Worm (Caenorhabditis elegans) whole organism, late embryonic: ENCODE data around the gene irld-4.

Source experiments
- C38D4.7 ChIP-seq: fragments of 200-800 bp; sonication (Bioruptor generic); optimal IDR thresholded peaks from 2 replicates; lab custom pipeline; 2018; ENCODE audit warnings: mild to moderate bottlenecking, missing genetic modification characterization, moderate library complexity, missing compliant biosample characterization
- F13H6.1 ChIP-seq: sonication (generic microtip); optimal IDR thresholded peaks from 2 replicates; lab custom pipeline; 2016; ENCODE audit warnings: missing genetic modification characterization, missing compliant biosample characterization
- K09A11.1 ChIP-seq: sonication (generic microtip); optimal IDR thresholded peaks from 2 replicates; lab custom pipeline; 2017; ENCODE audit warnings: antibody characterized with exemption, mild to moderate bottlenecking, missing genetic modification characterization, missing compliant biosample characterization; ENCODE audit not compliant: insufficient read depth
- Y22D7AL.16 ChIP-seq: sonication (generic microtip); optimal IDR thresholded peaks from 2 replicates; lab custom pipeline; 2016; ENCODE audit warnings: missing genetic modification characterization, missing compliant biosample characterization
- ahr-1 ChIP-seq: sonication (generic microtip); optimal IDR thresholded peaks from 2 replicates; lab custom pipeline; 2016; ENCODE audit warnings: missing genetic modification characterization, missing compliant biosample characterization
- ama-1 ChIP-seq: fragments of 150-350 bp; optimal IDR thresholded peaks from 2 replicates; lab custom pipeline; 2014
- ceh-14 ChIP-seq: sonication (generic microtip); optimal IDR thresholded peaks from 2 replicates; lab custom pipeline; 2016; ENCODE audit warnings: missing genotype, missing genetic modification characterization, missing compliant biosample characterization
- ceh-19 ChIP-seq: fragments of 200-800 bp; sonication (Bioruptor generic); optimal IDR thresholded peaks from 2 replicates; lab custom pipeline; 2018; ENCODE audit warnings: mild to moderate bottlenecking, missing genetic modification characterization, missing compliant biosample characterization
- ceh-30 ChIP-seq: fragments of 150-350 bp; optimal IDR thresholded peaks from 2 replicates; lab custom pipeline; 2014; ENCODE audit warnings: missing biosample characterization, missing genetic modification characterization
- ceh-34 ChIP-seq: sonication (generic microtip); optimal IDR thresholded peaks from 2 replicates; lab custom pipeline; 2016; ENCODE audit warnings: mild to moderate bottlenecking, missing genetic modification characterization, missing compliant biosample characterization
- ceh-45 ChIP-seq: fragments of 200-800 bp; sonication (Bioruptor generic); IDR thresholded peaks from 2 replicates; pipeline ENCODE4 v1.3.6; 2022; ENCODE audit warnings: missing genetic modification reagents, missing genetic modification characterization, missing compliant biosample characterization
- ceh-48 ChIP-seq: sonication (generic microtip); optimal IDR thresholded peaks from 2 replicates; lab custom pipeline; 2016; ENCODE audit warnings: missing genetic modification characterization, inconsistent platforms, missing compliant biosample characterization
- ceh-6 ChIP-seq: fragments of 200-800 bp; sonication (Bioruptor generic); optimal IDR thresholded peaks from 2 replicates; lab custom pipeline; 2018; ENCODE audit warnings: mild to moderate bottlenecking, missing genetic modification characterization, missing compliant biosample characterization
- che-1 ChIP-seq: sonication (generic microtip); optimal IDR thresholded peaks from 2 replicates; lab custom pipeline; 2016; ENCODE audit warnings: mild to moderate bottlenecking, missing genetic modification characterization, missing compliant biosample characterization
- dve-1 ChIP-seq: sonication (generic microtip); optimal IDR thresholded peaks from 2 replicates; lab custom pipeline; 2017; ENCODE audit warnings: antibody characterized with exemption, mild to moderate bottlenecking, missing genetic modification characterization, missing compliant biosample characterization
- elt-2 ChIP-seq: sonication (generic microtip); optimal IDR thresholded peaks from 2 replicates; lab custom pipeline; 2016; ENCODE audit warnings: missing genetic modification reagents, missing genetic modification characterization, missing compliant biosample characterization
- elt-4 ChIP-seq: sonication (generic microtip); optimal IDR thresholded peaks from 2 replicates; lab custom pipeline; 2016; ENCODE audit warnings: missing genetic modification characterization, missing compliant biosample characterization
- eyg-1 ChIP-seq: sonication (generic microtip); optimal IDR thresholded peaks from 2 replicates; lab custom pipeline; 2016; ENCODE audit warnings: missing genotype, missing genetic modification characterization, missing compliant biosample characterization
- fax-1 ChIP-seq: sonication (generic microtip); optimal IDR thresholded peaks from 2 replicates; lab custom pipeline; 2016; ENCODE audit warnings: missing genotype, missing genetic modification characterization, missing compliant biosample characterization
- fkh-10 ChIP-seq: fragments of 150-350 bp; optimal IDR thresholded peaks from 2 replicates; lab custom pipeline; 2014; ENCODE audit warnings: missing biosample characterization, missing genetic modification reagents, missing genetic modification characterization
- hlh-13 ChIP-seq: fragments of 200-800 bp; sonication (Bioruptor generic); optimal IDR thresholded peaks from 2 replicates; lab custom pipeline; 2018; ENCODE audit warnings: mild to moderate bottlenecking, missing genetic modification characterization, missing compliant biosample characterization
- hlh-15 ChIP-seq: sonication (generic microtip); optimal IDR thresholded peaks from 2 replicates; lab custom pipeline; 2016; ENCODE audit warnings: missing genetic modification characterization, missing compliant biosample characterization
- hlh-6 ChIP-seq: sonication (generic microtip); optimal IDR thresholded peaks from 2 replicates; lab custom pipeline; 2016; ENCODE audit warnings: missing genotype, missing genetic modification characterization, missing compliant biosample characterization
- hlh-8 ChIP-seq: sonication (generic microtip); optimal IDR thresholded peaks from 2 replicates; lab custom pipeline; 2016; ENCODE audit warnings: missing genotype, missing genetic modification characterization, missing compliant biosample characterization
- lim-6 ChIP-seq: sonication (generic microtip); optimal IDR thresholded peaks from 2 replicates; lab custom pipeline; 2016; ENCODE audit warnings: missing genetic modification characterization, missing compliant biosample characterization
- lin-11 ChIP-seq: fragments of 200-800 bp; sonication (Bioruptor generic); optimal IDR thresholded peaks from 2 replicates; lab custom pipeline; 2018; ENCODE audit warnings: mild to moderate bottlenecking, missing genetic modification characterization, missing compliant biosample characterization
- madf-2 ChIP-seq: sonication (generic microtip); optimal IDR thresholded peaks from 2 replicates; lab custom pipeline; 2017; ENCODE audit warnings: missing genetic modification characterization, missing compliant biosample characterization
- nfya-1 ChIP-seq: sonication (generic microtip); optimal IDR thresholded peaks from 2 replicates; lab custom pipeline; 2017; ENCODE audit warnings: missing genetic modification characterization, mild to moderate bottlenecking, missing compliant biosample characterization, antibody characterized with exemption, moderate library complexity
- nhr-232 ChIP-seq: sonication (generic microtip); optimal IDR thresholded peaks from 2 replicates; lab custom pipeline; 2016; ENCODE audit warnings: missing genetic modification characterization, missing compliant biosample characterization
- odd-2 ChIP-seq: sonication (generic microtip); optimal IDR thresholded peaks from 2 replicates; lab custom pipeline; 2017; ENCODE audit warnings: antibody characterized with exemption, mild to moderate bottlenecking, missing genetic modification characterization, missing compliant biosample characterization
- pag-3 ChIP-seq: sonication (generic microtip); optimal IDR thresholded peaks from 2 replicates; lab custom pipeline; 2016; ENCODE audit warnings: missing compliant biosample characterization, missing genetic modification characterization, borderline replicate concordance
- pat-9 ChIP-seq: fragments of 200-800 bp; sonication (Bioruptor generic); optimal IDR thresholded peaks from 2 replicates; lab custom pipeline; 2018; ENCODE audit warnings: mild to moderate bottlenecking, missing genetic modification characterization, moderate library complexity, missing compliant biosample characterization
- pax-1 ChIP-seq: fragments of 150-350 bp; optimal IDR thresholded peaks from 2 replicates; lab custom pipeline; 2014; ENCODE audit warnings: missing biosample characterization, missing genetic modification characterization
- pha-2 ChIP-seq: sonication (generic microtip); optimal IDR thresholded peaks from 2 replicates; lab custom pipeline; 2017; ENCODE audit warnings: mild to moderate bottlenecking, missing genetic modification characterization, missing compliant biosample characterization
- pha-4 ChIP-seq: fragments of 150-350 bp; optimal IDR thresholded peaks from 2 replicates; lab custom pipeline; 2018; ENCODE audit warnings: missing biosample characterization, missing genetic modification reagents, missing genetic modification characterization
- ref-2 ChIP-seq: sonication (generic microtip); optimal IDR thresholded peaks from 2 replicates; lab custom pipeline; 2016; ENCODE audit warnings: missing genetic modification characterization, missing compliant biosample characterization
- rnt-1 ChIP-seq: sonication (generic microtip); optimal IDR thresholded peaks from 2 replicates; lab custom pipeline; 2016; ENCODE audit warnings: missing genetic modification characterization, missing compliant biosample characterization
- sdc-2 ChIP-seq: sonication (generic microtip); optimal IDR thresholded peaks from 2 replicates; lab custom pipeline; 2016; ENCODE audit warnings: missing genotype, missing genetic modification characterization, missing compliant biosample characterization
- sox-2 ChIP-seq: fragments of 200-800 bp; sonication (Bioruptor generic); IDR thresholded peaks from 2 replicates; pipeline ENCODE4 v1.3.6; 2022; ENCODE audit warnings: missing genetic modification reagents, missing genetic modification characterization, missing compliant biosample characterization
- sox-4 ChIP-seq: sonication (generic microtip); optimal IDR thresholded peaks from 2 replicates; lab custom pipeline; 2017; ENCODE audit warnings: mild to moderate bottlenecking, missing genetic modification characterization, inconsistent platforms, missing compliant biosample characterization
- syd-9 ChIP-seq: sonication (generic microtip); optimal IDR thresholded peaks from 2 replicates; lab custom pipeline; 2016; ENCODE audit warnings: mild to moderate bottlenecking, missing genetic modification characterization, moderate library complexity, missing compliant biosample characterization
- tbx-2 ChIP-seq: sonication (generic microtip); optimal IDR thresholded peaks from 2 replicates; lab custom pipeline; 2016; ENCODE audit warnings: missing genetic modification characterization, missing compliant biosample characterization
- tbx-7 ChIP-seq: sonication (generic microtip); optimal IDR thresholded peaks from 2 replicates; lab custom pipeline; 2016; ENCODE audit warnings: missing genotype, missing genetic modification characterization, missing compliant biosample characterization
- unc-42 ChIP-seq: sonication (generic microtip); optimal IDR thresholded peaks from 2 replicates; lab custom pipeline; 2016; ENCODE audit warnings: missing genotype, missing genetic modification characterization, missing compliant biosample characterization
- unc-55 ChIP-seq: sonication (generic microtip); optimal IDR thresholded peaks from 2 replicates; lab custom pipeline; 2017; ENCODE audit warnings: missing biosample characterization, missing genetic modification reagents, missing genetic modification characterization

The irld-4 gene

DNA sequence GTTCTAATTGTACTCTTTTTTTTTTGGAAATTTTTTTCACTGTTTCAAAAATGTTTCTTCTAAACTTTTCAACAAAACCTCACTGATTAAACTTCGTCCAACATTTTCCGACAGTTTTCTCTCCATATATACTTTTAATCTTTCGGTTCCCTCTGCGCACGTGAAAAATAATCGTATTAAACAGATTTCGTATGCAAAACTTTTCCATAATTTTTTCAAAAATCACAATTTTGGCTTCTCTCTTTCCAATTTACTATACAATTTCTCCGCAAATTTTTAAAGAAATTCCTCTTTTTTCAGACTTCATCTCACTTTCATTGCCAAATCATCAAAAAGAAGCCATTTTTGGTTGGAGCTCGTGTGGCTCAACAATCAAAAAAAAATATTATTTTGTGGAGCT lies 16.6 kb upstream of the irld-4 start, which contains the start of gene dmd-6:
Gene dmd-6 (plus strand): TSS at position 301 of the 400 bp plus-strand sequence.
- no peak for TF ChIP-seq pag-3 (tag; lab: Kevin White, UChicago)
- TF ChIP-seq eyg-1 (tag; lab: Kevin White, UChicago), result no peak
- no peak for TF ChIP-seq unc-42 (tag; lab: Kevin White, UChicago)
- TF ChIP-seq elt-2 (tag; lab: Kevin White, UChicago), result no peak
- TF ChIP-seq sox-4 (tag; lab: Kevin White, UChicago), result no peak
- TF ChIP-seq fkh-10, result no peak
- TF ChIP-seq ceh-45, result no peak
- no peak for TF ChIP-seq tbx-2
- no peak for TF ChIP-seq ceh-6 (GFP tag; lab: Kevin White, UChicago)

DNA sequence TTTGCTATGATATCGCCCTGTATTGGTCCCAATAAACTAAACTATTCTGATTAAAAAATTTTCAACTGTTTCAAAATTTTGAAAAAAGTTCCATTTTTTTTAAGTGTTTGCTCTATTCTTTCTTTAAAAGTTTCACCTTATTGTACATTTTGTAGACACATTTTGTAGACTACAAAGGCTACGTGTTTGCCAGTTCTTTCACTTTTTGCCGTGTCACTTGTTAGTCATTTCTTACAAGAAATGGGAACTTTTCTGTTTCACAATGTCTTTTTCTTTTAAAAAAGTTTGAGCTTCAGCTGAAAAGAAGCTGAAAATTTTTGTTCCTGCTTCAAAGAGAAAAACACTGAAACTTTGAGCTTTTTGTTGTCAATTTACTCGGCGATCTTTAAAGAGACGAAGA lies 15.8 kb upstream of the irld-4 start:
- TF ChIP-seq rnt-1 (tag; lab: Kevin White, UChicago) (no peak), ceh-34 (no peak), K09A11.1 (no peak), che-1 (no peak), hlh-6 (no peak), madf-2 (tag; lab: Kevin White, UChicago) (no peak), hlh-15 (no peak)

DNA sequence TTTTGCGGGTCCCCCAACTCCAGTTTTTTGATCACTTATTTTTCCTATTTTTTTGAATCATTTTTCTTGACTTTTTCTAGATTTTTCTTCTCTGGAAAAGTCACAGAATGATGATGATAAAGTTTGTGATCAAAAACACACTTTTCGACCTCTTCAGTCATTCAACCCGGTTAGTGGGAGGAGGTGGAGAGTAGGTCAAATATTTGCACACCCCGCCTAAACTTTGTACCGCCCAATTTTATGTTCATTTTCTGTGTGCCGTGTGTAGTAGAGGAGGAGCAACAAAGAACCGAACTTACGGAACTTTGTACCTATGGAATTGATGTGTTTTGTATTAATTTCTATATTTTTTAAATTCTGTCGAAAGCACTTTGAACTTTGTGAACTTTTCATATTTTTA lies 15.4 kb upstream of the irld-4 start:
- TF ChIP-seq ama-1 (lab: Kevin White, UChicago), result no peak
- TF ChIP-seq Y22D7AL.16 (tag; lab: Kevin White, UChicago), result no peak
- no peak for TF ChIP-seq ceh-45
- no peak for TF ChIP-seq K09A11.1
- no peak for TF ChIP-seq pax-1 (tag; lab: Kevin White, UChicago)
- no peak for TF ChIP-seq hlh-13 (GFP tag; lab: Kevin White, UChicago)

DNA sequence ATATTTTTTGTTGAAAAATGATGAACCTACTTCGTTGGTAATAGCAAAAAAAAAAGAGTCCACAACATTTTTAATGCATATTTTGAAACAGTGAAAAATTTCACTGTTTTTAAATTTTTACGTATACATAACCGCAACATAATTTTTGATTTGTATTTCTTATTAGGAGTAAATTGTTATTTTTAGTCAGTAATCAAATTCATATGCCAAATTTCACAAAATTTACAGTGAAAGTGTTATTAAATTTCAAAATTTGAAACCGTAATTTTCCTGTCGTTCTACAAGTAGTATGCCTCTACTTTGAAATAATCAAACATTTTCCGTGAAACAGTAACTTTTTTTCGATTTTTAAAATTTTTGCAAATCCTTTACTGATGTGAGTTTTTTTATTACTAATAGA lies 14.9 kb upstream of the irld-4 start:
- TF ChIP-seq dve-1 (tag; lab: Kevin White, UChicago) (no peak), ahr-1 (tag; lab: Kevin White, UChicago) (no peak), lin-11 (tag; lab: Kevin White, UChicago) (no peak), ceh-30 (no peak), C38D4.7 (GFP tag; lab: Kevin White, UChicago) (no peak), sox-2 (no peak), pha-4 (tag; lab: Kevin White, UChicago) (no peak), nhr-232 (no peak), hlh-13 (GFP tag; lab: Kevin White, UChicago) (no peak), ceh-48 (tag; lab: Kevin White, UChicago) (no peak), elt-4 (tag; lab: Kevin White, UChicago) (no peak), hlh-8 (tag; lab: Kevin White, UChicago) (no peak), pat-9 (no peak), ceh-14 (tag; lab: Kevin White, UChicago) (no peak), hlh-15 (no peak), syd-9 (tag; lab: Kevin White, UChicago) (no peak), pha-2 (tag; lab: Kevin White, UChicago) (no peak), madf-2 (tag; lab: Kevin White, UChicago) (no peak)

DNA sequence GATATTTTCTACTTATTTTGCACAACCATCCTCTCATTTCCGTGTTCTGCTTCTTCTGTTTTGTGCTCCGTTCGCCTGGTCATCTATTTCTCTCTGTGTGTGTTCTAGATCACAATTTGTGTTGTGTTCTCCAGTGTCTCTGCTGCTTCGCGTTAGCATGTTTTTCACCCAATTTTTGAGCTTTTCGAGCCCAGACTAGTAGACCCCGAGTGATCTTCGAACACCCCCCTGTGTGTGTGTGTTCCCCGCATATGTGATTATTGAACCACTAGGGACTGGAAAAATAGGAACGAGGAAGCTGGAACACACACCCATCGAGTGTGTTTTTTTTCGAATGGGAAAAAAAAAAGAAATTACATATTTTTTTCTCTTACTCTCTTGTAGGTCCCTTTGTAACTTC lies 14.3 kb upstream of the irld-4 start:
- TF ChIP-seq unc-55 (GFP tag; lab: Kevin White, UChicago) (no peak), nfya-1 (no peak), sdc-2 (tag; lab: Kevin White, UChicago) (no peak), ref-2 (no peak), ceh-6 (GFP tag; lab: Kevin White, UChicago) (no peak), fax-1 (tag; lab: Kevin White, UChicago) (no peak), lim-6 (tag; lab: Kevin White, UChicago) (no peak), tbx-7 (tag; lab: Kevin White, UChicago) (no peak), syd-9 (tag; lab: Kevin White, UChicago) (no peak), eyg-1 (tag; lab: Kevin White, UChicago) (no peak), ceh-19 (GFP tag; lab: Kevin White, UChicago) (no peak), che-1 (no peak), rnt-1 (tag; lab: Kevin White, UChicago) (no peak), fkh-10 (no peak), hlh-15 (no peak), odd-2 (tag; lab: Kevin White, UChicago) (no peak), F13H6.1 (tag; lab: Kevin White, UChicago) (no peak), pax-1 (tag; lab: Kevin White, UChicago) (no peak)
